Worm (Caenorhabditis elegans) whole organism, L3 larva: ENCODE data around the gene M153.5.

Source experiments
- R02D3.7 ChIP-seq: fragments of 150-350 bp; optimal IDR thresholded peaks from 2 replicates; lab custom pipeline; 2014; ENCODE audit warnings: missing biosample characterization, missing genetic modification characterization
- ZK546.5 ChIP-seq: sonication (generic microtip); optimal IDR thresholded peaks from 2 replicates; lab custom pipeline; 2017; ENCODE audit warnings: missing biosample characterization, missing genetic modification characterization
- aly-2 ChIP-seq: fragments of 150-350 bp; optimal IDR thresholded peaks from 2 replicates; lab custom pipeline; 2014; ENCODE audit warnings: missing biosample characterization, missing genetic modification characterization
- ceh-16 ChIP-seq: sonication (generic microtip); optimal IDR thresholded peaks from 2 replicates; lab custom pipeline; 2017; ENCODE audit warnings: missing biosample characterization, missing genetic modification characterization
- ceh-28 ChIP-seq: fragments of 150-350 bp; optimal IDR thresholded peaks from 2 replicates; lab custom pipeline; 2014; ENCODE audit warnings: missing biosample characterization, missing genetic modification reagents, missing genetic modification characterization
- ceh-82 ChIP-seq: fragments of 150-350 bp; optimal IDR thresholded peaks from 2 replicates; lab custom pipeline; 2014; ENCODE audit warnings: missing biosample characterization, missing genetic modification characterization
- daf-12 ChIP-seq: fragments of 150-350 bp; optimal IDR thresholded peaks from 2 replicates; lab custom pipeline; 2014; ENCODE audit warnings: missing biosample characterization, missing genetic modification reagents, missing genetic modification characterization
- egl-27 ChIP-seq: sonication (generic microtip); optimal IDR thresholded peaks from 4 replicates; lab custom pipeline; 2017; ENCODE audit warnings: missing biosample characterization, missing genetic modification reagents, missing genetic modification characterization
- egl-5 ChIP-seq: fragments of 150-350 bp; optimal IDR thresholded peaks from 2 replicates; lab custom pipeline; 2017; ENCODE audit warnings: missing biosample characterization, missing genetic modification reagents, missing genetic modification characterization, inconsistent platforms
- elt-1 ChIP-seq: fragments of 150-350 bp; optimal IDR thresholded peaks from 2 replicates; lab custom pipeline; 2014; ENCODE audit warnings: missing biosample characterization, missing genetic modification characterization
- elt-2 ChIP-seq: sonication (generic microtip); optimal IDR thresholded peaks from 2 replicates; lab custom pipeline; 2016; ENCODE audit warnings: missing genetic modification reagents, mild to moderate bottlenecking, missing genetic modification characterization, missing compliant biosample characterization
- elt-3 ChIP-seq, 3 experiments: fragments of 150-350 bp in 1 of 3; sonication (generic microtip) in 2 of 3; optimal IDR thresholded peaks; 2 replicates in 2 of 3; 4 replicates in 1 of 3; lab custom pipeline; 2014 to 2017; ENCODE audit warnings: missing biosample characterization in 3 of 3, missing genetic modification characterization in 3 of 3
- eor-1 ChIP-seq, 2 experiments: fragments of 150-350 bp; optimal IDR thresholded peaks; 2 replicates each; lab custom pipeline; 2014 to 2018; ENCODE audit warnings: missing biosample characterization in 2 of 2, missing genetic modification characterization in 2 of 2
- lin-15B ChIP-seq: fragments of 150-350 bp; optimal IDR thresholded peaks from 2 replicates; lab custom pipeline; 2014; ENCODE audit warnings: missing biosample characterization, missing genetic modification characterization
- lin-39 ChIP-seq: fragments of 150-350 bp; optimal IDR thresholded peaks from 2 replicates; lab custom pipeline; 2018; ENCODE audit warnings: missing biosample characterization, missing genetic modification reagents, missing genetic modification characterization
- mdl-1 ChIP-seq: fragments of 150-350 bp; optimal IDR thresholded peaks from 2 replicates; lab custom pipeline; 2014; ENCODE audit warnings: missing biosample characterization, missing genetic modification characterization
- nhr-12 ChIP-seq: fragments of 150-350 bp; optimal IDR thresholded peaks from 2 replicates; lab custom pipeline; 2014; ENCODE audit warnings: missing biosample characterization, missing genetic modification characterization
- nhr-25 ChIP-seq: sonication (generic microtip); optimal IDR thresholded peaks from 2 replicates; lab custom pipeline; 2017; ENCODE audit warnings: missing biosample characterization, missing genetic modification characterization
- nhr-43 ChIP-seq: sonication (generic microtip); optimal IDR thresholded peaks from 2 replicates; lab custom pipeline; 2016; ENCODE audit warnings: mild to moderate bottlenecking, missing genetic modification characterization, missing compliant biosample characterization; ENCODE audit not compliant: poor library complexity, severe bottlenecking
- nhr-67 ChIP-seq: fragments of 150-350 bp; optimal IDR thresholded peaks from 2 replicates; lab custom pipeline; 2014; ENCODE audit warnings: missing biosample characterization, missing genetic modification characterization
- pha-4 ChIP-seq: fragments of 150-350 bp; optimal IDR thresholded peaks from 2 replicates; lab custom pipeline; 2014; ENCODE audit warnings: missing biosample characterization, missing genetic modification reagents, missing genetic modification characterization
- pqm-1 ChIP-seq: fragments of 150-350 bp; optimal IDR thresholded peaks from 2 replicates; lab custom pipeline; 2017; ENCODE audit warnings: missing biosample characterization, missing genetic modification characterization, inconsistent platforms
- skn-1 ChIP-seq: fragments of 150-350 bp; optimal IDR thresholded peaks from 2 replicates; lab custom pipeline; 2014; ENCODE audit warnings: missing biosample characterization, missing genetic modification characterization
- snpc-4 ChIP-seq: fragments of 150-350 bp; optimal IDR thresholded peaks from 2 replicates; lab custom pipeline; 2014; ENCODE audit warnings: missing biosample characterization, missing genetic modification characterization
- zag-1 ChIP-seq: fragments of 150-350 bp; optimal IDR thresholded peaks from 2 replicates; lab custom pipeline; 2014; ENCODE audit warnings: missing biosample characterization, missing genetic modification characterization
- ztf-4 ChIP-seq: fragments of 150-350 bp; optimal IDR thresholded peaks from 2 replicates; lab custom pipeline; 2014; ENCODE audit warnings: missing biosample characterization, missing genetic modification characterization

The M153.5 gene

ce11 chrX:12185847-12186559, 42.2 kb downstream of the M153.5 start:
- TF ChIP-seq aly-2 (tag; lab: Kevin White, UChicago) (no peak), pha-4 (tag; lab: Kevin White, UChicago) (peak; percentile 32), daf-12 (tag; lab: Kevin White, UChicago) (no peak), ceh-82 (tag; lab: Kevin White, UChicago) (no peak)

ce11 chrX:12186592-12186991, 42.8 kb downstream of the M153.5 start:
- TF ChIP-seq elt-1 (tag; lab: Kevin White, UChicago) = no peak
- no peak for TF ChIP-seq elt-3 (tag; optimal IDR thresholded peaks at IDR 0.05; lab: Kevin White, UChicago)
- no peak for TF ChIP-seq snpc-4 (tag; lab: Kevin White, UChicago)
- no peak for TF ChIP-seq ceh-28 (tag; lab: Kevin White, UChicago)
- no peak for TF ChIP-seq nhr-25 (tag; lab: Kevin White, UChicago)
- no peak for TF ChIP-seq pqm-1 (tag; lab: Kevin White, UChicago)
- no peak for TF ChIP-seq egl-5 (tag; lab: Kevin White, UChicago)
- no peak for TF ChIP-seq ztf-4 (tag; lab: Kevin White, UChicago)
- no peak for TF ChIP-seq aly-2 (tag; lab: Kevin White, UChicago)
- TF ChIP-seq nhr-43 = no peak
- no peak for TF ChIP-seq mdl-1 (tag; lab: Kevin White, UChicago)
- no peak for TF ChIP-seq skn-1 (tag; lab: Kevin White, UChicago)
- TF ChIP-seq pha-4 (tag; lab: Kevin White, UChicago) = no peak
- TF ChIP-seq lin-15B = no peak
- no peak for TF ChIP-seq ceh-16 (tag; lab: Kevin White, UChicago)
- TF ChIP-seq ZK546.5 = no peak
- TF ChIP-seq lin-39 (tag; lab: Kevin White, UChicago) = no peak
- TF ChIP-seq, all 47 proteins: peak for 0

- TF ChIP-seq pqm-1 (tag; lab: Kevin White, UChicago) (peak; percentile 61), ztf-4 (tag; lab: Kevin White, UChicago) (no peak), eor-1 (tag; optimal IDR thresholded peaks at IDR 0.05; lab: Kevin White, UChicago) (no peak), elt-2 (tag; lab: Kevin White, UChicago) (peak; percentile 15), R02D3.7 (tag; lab: Kevin White, UChicago) (no peak), pha-4 (tag; lab: Kevin White, UChicago) (no peak), zag-1 (tag; lab: Kevin White, UChicago) (no peak), egl-27 (tag; lab: Kevin White, UChicago) (no peak), nhr-12 (tag; lab: Kevin White, UChicago) (no peak), egl-5 (tag; lab: Kevin White, UChicago) (peak; percentile 52), nhr-25 (tag; lab: Kevin White, UChicago) (peak; percentile 9), daf-12 (tag; lab: Kevin White, UChicago) (no peak), mdl-1 (tag; lab: Kevin White, UChicago) (no peak), nhr-67 (tag; lab: Kevin White, UChicago) (no peak)
These were observed 44.7 kb downstream of the M153.5 start for ce11 chrX:12188280-12189071.
